Fruit fly (Drosophila melanogaster) whole organism, embryonic: ENCODE data around the gene CG14669.

Source experiments
- CG10147 ChIP-seq: fragments of 200-800 bp; sonication (Bioruptor generic); optimal IDR thresholded peaks from 2 replicates; lab custom pipeline; 2019; ENCODE audit warnings: missing biosample characterization, mild to moderate bottlenecking, missing genetic modification characterization, moderate library complexity
- CG10209 ChIP-seq: fragments of 200-800 bp; sonication (Bioruptor generic); optimal IDR thresholded peaks from 3 replicates; lab custom pipeline; 2017; ENCODE audit warnings: missing biosample characterization, mild to moderate bottlenecking, missing genetic modification characterization, missing genetic modification reagents
- CG10274 ChIP-seq: fragments of 200-800 bp; sonication (Bioruptor generic); optimal IDR thresholded peaks from 3 replicates; lab custom pipeline; 2017; ENCODE audit warnings: missing biosample characterization, mild to moderate bottlenecking, missing genetic modification characterization
- CG10366 ChIP-seq: fragments of 200-800 bp; sonication (Bioruptor generic); IDR thresholded peaks from 2 replicates; pipeline ENCODE4 v1.3.6; 2022; ENCODE audit warnings: missing biosample characterization, missing genetic modification characterization
- CG10565 ChIP-seq: fragments of 200-800 bp; sonication (Bioruptor generic); optimal IDR thresholded peaks from 3 replicates; lab custom pipeline; 2016; ENCODE audit warnings: missing biosample characterization, mild to moderate bottlenecking, missing genetic modification characterization
- CG11560 ChIP-seq: fragments of 200-800 bp; sonication (Bioruptor generic); IDR thresholded peaks from 3 replicates; pipeline ENCODE4 v1.3.6; 2022; ENCODE audit warnings: missing biosample characterization, missing genetic modification characterization
- CG13775 ChIP-seq: fragments of 200-800 bp; sonication (Bioruptor generic); optimal IDR thresholded peaks from 3 replicates; lab custom pipeline; 2017; ENCODE audit warnings: missing biosample characterization, mild to moderate bottlenecking, missing genetic modification characterization
- CG16815 ChIP-seq: fragments of 200-800 bp; sonication (Bioruptor generic); optimal IDR thresholded peaks from 3 replicates; lab custom pipeline; 2017; ENCODE audit warnings: missing biosample characterization, mild to moderate bottlenecking, missing genetic modification characterization
- CG17829 ChIP-seq: fragments of 200-800 bp; optimal IDR thresholded peaks from 2 replicates; lab custom pipeline; 2019; ENCODE audit warnings: missing biosample characterization, mild to moderate bottlenecking, missing genetic modification characterization, moderate library complexity
- CG2678 ChIP-seq: fragments of 200-800 bp; sonication (Bioruptor generic); optimal IDR thresholded peaks from 3 replicates; lab custom pipeline; 2019; ENCODE audit warnings: missing biosample characterization, mild to moderate bottlenecking, missing genetic modification characterization, moderate library complexity
- CG31441 ChIP-seq: fragments of 200-800 bp; sonication (Bioruptor generic); IDR thresholded peaks from 2 replicates; pipeline ENCODE4 v1.3.6; 2022; ENCODE audit warnings: missing biosample characterization, missing genetic modification characterization
- CG3281 ChIP-seq: fragments of 200-800 bp; sonication (Bioruptor generic); optimal IDR thresholded peaks from 3 replicates; lab custom pipeline; 2017; ENCODE audit warnings: missing biosample characterization, mild to moderate bottlenecking, missing genetic modification characterization
- CG4328 ChIP-seq: fragments of 200-800 bp; sonication (Bioruptor generic); optimal IDR thresholded peaks from 3 replicates; lab custom pipeline; 2017; ENCODE audit warnings: missing biosample characterization, missing genetic modification reagents, missing genetic modification characterization
- CG4424 ChIP-seq: fragments of 200-800 bp; sonication (Bioruptor generic); optimal IDR thresholded peaks from 3 replicates; lab custom pipeline; 2016; ENCODE audit warnings: missing biosample characterization, missing genetic modification characterization
- CG6765 ChIP-seq: fragments of 200-800 bp; sonication (Bioruptor generic); optimal IDR thresholded peaks from 3 replicates; lab custom pipeline; 2017; ENCODE audit warnings: missing biosample characterization, mild to moderate bottlenecking, missing genetic modification characterization
- CG6854 ChIP-seq: fragments of 200-800 bp; sonication (Bioruptor generic); optimal IDR thresholded peaks from 3 replicates; lab custom pipeline; 2017; ENCODE audit warnings: missing biosample characterization, mild to moderate bottlenecking, missing genetic modification characterization
- CG7556 ChIP-seq: fragments of 200-800 bp; sonication (Bioruptor generic); optimal IDR thresholded peaks from 2 replicates; lab custom pipeline; 2017; ENCODE audit warnings: missing biosample characterization, mild to moderate bottlenecking, missing genetic modification characterization
- CG9817 ChIP-seq: fragments of 200-800 bp; sonication (Bioruptor generic); optimal IDR thresholded peaks from 2 replicates; lab custom pipeline; 2018; ENCODE audit warnings: missing biosample characterization, mild to moderate bottlenecking, missing genetic modification characterization, moderate library complexity
- CoRest ChIP-seq: fragments of 200-800 bp; sonication (Bioruptor generic); optimal IDR thresholded peaks from 3 replicates; lab custom pipeline; 2018; ENCODE audit warnings: missing biosample characterization, mild to moderate bottlenecking, missing genetic modification characterization, moderate library complexity
- CrebB ChIP-seq: fragments of 200-800 bp; sonication (Bioruptor generic); optimal IDR thresholded peaks from 3 replicates; lab custom pipeline; 2018; ENCODE audit warnings: missing biosample characterization, mild to moderate bottlenecking, missing genetic modification characterization
- E2f2 ChIP-seq: fragments of 200-800 bp; sonication (Bioruptor generic); IDR thresholded peaks from 2 replicates; pipeline ENCODE4 v1.3.6; 2022; ENCODE audit warnings: missing biosample characterization, missing genetic modification characterization
- Fer2 ChIP-seq: fragments of 200-800 bp; sonication (Bioruptor generic); optimal IDR thresholded peaks from 2 replicates; lab custom pipeline; 2018; ENCODE audit warnings: missing biosample characterization, mild to moderate bottlenecking, missing genetic modification characterization, moderate library complexity
- HHEX ChIP-seq: fragments of 200-800 bp; sonication (Bioruptor generic); optimal IDR thresholded peaks from 3 replicates; lab custom pipeline; 2017; ENCODE audit warnings: missing biosample characterization, mild to moderate bottlenecking, missing genetic modification characterization, missing genetic modification reagents
- Hr3 ChIP-seq: fragments of 200-800 bp; sonication (Bioruptor generic); optimal IDR thresholded peaks from 3 replicates; lab custom pipeline; 2016; ENCODE audit warnings: missing biosample characterization, missing genetic modification characterization
- Jarid2 ChIP-seq: fragments of 200-800 bp; sonication (Bioruptor generic); optimal IDR thresholded peaks from 3 replicates; lab custom pipeline; 2017; ENCODE audit warnings: mild to moderate bottlenecking, missing biosample characterization, missing genetic modification reagents, missing genetic modification characterization
- Meics ChIP-seq: fragments of 200-800 bp; sonication (Bioruptor generic); optimal IDR thresholded peaks from 2 replicates; lab custom pipeline; 2017; ENCODE audit warnings: missing biosample characterization, mild to moderate bottlenecking, missing genetic modification characterization
- Myb ChIP-seq: fragments of 200-800 bp; sonication (Bioruptor generic); optimal IDR thresholded peaks from 2 replicates; lab custom pipeline; 2016; ENCODE audit warnings: missing biosample characterization, missing genetic modification characterization
- NK7.1 ChIP-seq: fragments of 200-800 bp; sonication (Bioruptor generic); optimal IDR thresholded peaks from 3 replicates; lab custom pipeline; 2016; ENCODE audit warnings: missing biosample characterization, missing genetic modification characterization
- Oli ChIP-seq: fragments of 200-800 bp; sonication (Bioruptor generic); optimal IDR thresholded peaks from 2 replicates; lab custom pipeline; 2018; ENCODE audit warnings: missing biosample characterization, mild to moderate bottlenecking, missing genetic modification characterization, moderate library complexity
- Poxn ChIP-seq: fragments of 200-800 bp; sonication (Bioruptor generic); IDR thresholded peaks from 2 replicates; pipeline ENCODE4 v1.3.6; 2022; ENCODE audit warnings: missing biosample characterization, missing genetic modification characterization
- Scr ChIP-seq: fragments of 200-800 bp; sonication (Bioruptor generic); IDR thresholded peaks from 2 replicates; pipeline ENCODE4 v1.3.6; 2022; ENCODE audit warnings: missing biosample characterization, missing genetic modification characterization; ENCODE audit not compliant: partially characterized antibody
- Sox102F ChIP-seq: fragments of 200-800 bp; sonication (Bioruptor generic); optimal IDR thresholded peaks from 2 replicates; lab custom pipeline; 2018; ENCODE audit warnings: missing biosample characterization, mild to moderate bottlenecking, missing genetic modification characterization, moderate library complexity
- Spps ChIP-seq: fragments of 200-800 bp; sonication (Bioruptor generic); optimal IDR thresholded peaks from 2 replicates; lab custom pipeline; 2018; ENCODE audit warnings: missing biosample characterization, mild to moderate bottlenecking, missing genetic modification characterization
- Usf ChIP-seq: fragments of 200-800 bp; sonication (Bioruptor generic); optimal IDR thresholded peaks from 2 replicates; lab custom pipeline; 2017; ENCODE audit warnings: missing genotype, missing biosample characterization, missing genetic modification characterization
- Vsx1 ChIP-seq: fragments of 200-800 bp; sonication (Bioruptor generic); optimal IDR thresholded peaks from 2 replicates; lab custom pipeline; 2017; ENCODE audit warnings: missing biosample characterization, mild to moderate bottlenecking, missing genetic modification characterization, missing genetic modification reagents
- caup ChIP-seq: fragments of 200-800 bp; sonication (Bioruptor generic); optimal IDR thresholded peaks from 3 replicates; lab custom pipeline; 2017; ENCODE audit warnings: missing biosample characterization, mild to moderate bottlenecking, missing genetic modification characterization, moderate library complexity; ENCODE audit not compliant: severe bottlenecking
- fd3F ChIP-seq: fragments of 200-800 bp; sonication (Bioruptor generic); optimal IDR thresholded peaks from 2 replicates; lab custom pipeline; 2018; ENCODE audit warnings: missing biosample characterization, mild to moderate bottlenecking, missing genetic modification characterization, moderate library complexity
- fd96Cb ChIP-seq: fragments of 200-800 bp; sonication (Bioruptor generic); optimal IDR thresholded peaks from 2 replicates; lab custom pipeline; 2018; ENCODE audit warnings: missing biosample characterization, mild to moderate bottlenecking, missing genetic modification characterization, moderate library complexity
- gsb-n ChIP-seq: fragments of 200-800 bp; sonication (Bioruptor generic); optimal IDR thresholded peaks from 3 replicates; lab custom pipeline; 2018; ENCODE audit warnings: missing biosample characterization, mild to moderate bottlenecking, missing genetic modification characterization
- ind ChIP-seq: fragments of 200-800 bp; sonication (Bioruptor generic); optimal IDR thresholded peaks from 3 replicates; lab custom pipeline; 2016; ENCODE audit warnings: missing biosample characterization, missing genetic modification characterization
- mam ChIP-seq: fragments of 200-800 bp; sonication (Bioruptor generic); optimal IDR thresholded peaks from 3 replicates; lab custom pipeline; 2016; ENCODE audit warnings: missing biosample characterization, missing genetic modification characterization
- nau ChIP-seq: fragments of 200-800 bp; sonication (Bioruptor generic); optimal IDR thresholded peaks from 3 replicates; lab custom pipeline; 2017; ENCODE audit warnings: missing biosample characterization, mild to moderate bottlenecking, missing genetic modification characterization, missing genetic modification reagents
- nerfin-2 ChIP-seq: fragments of 200-800 bp; sonication (Bioruptor generic); IDR thresholded peaks from 2 replicates; pipeline ENCODE4 v1.3.6; 2022; ENCODE audit warnings: missing biosample characterization, missing genetic modification characterization; ENCODE audit not compliant: partially characterized antibody
- peb ChIP-seq: fragments of 200-800 bp; sonication (Bioruptor generic); IDR thresholded peaks from 2 replicates; pipeline ENCODE4 v1.3.6; 2022; ENCODE audit warnings: missing biosample characterization, missing genetic modification characterization
- prd ChIP-seq, 3 experiments: fragments of >200 bp in 2 of 3; fragments of 200-800 bp in 1 of 3; sonication (Bioruptor generic) in 1 of 3; optimal IDR thresholded peaks in 2 of 3; IDR thresholded peaks in 1 of 3; 2 replicates in 2 of 3; 3 replicates in 1 of 3; pipeline versions ENCODE4 v1.3.6 to Lab custom; 2017 to 2022; ENCODE audit warnings: missing biosample characterization in 1 of 3, missing genetic modification characterization in 1 of 3
- sima ChIP-seq: fragments of 200-800 bp; sonication (Bioruptor generic); optimal IDR thresholded peaks from 2 replicates; lab custom pipeline; 2016; ENCODE audit warnings: missing biosample characterization, missing genetic modification characterization
- sisA ChIP-seq: fragments of 200-800 bp; sonication (Bioruptor generic); IDR thresholded peaks from 2 replicates; pipeline ENCODE4 v1.3.6; 2022; ENCODE audit warnings: missing biosample characterization, missing genetic modification characterization
- zf30C ChIP-seq: fragments of 200-800 bp; sonication (Bioruptor generic); optimal IDR thresholded peaks from 3 replicates; lab custom pipeline; 2018; ENCODE audit warnings: missing biosample characterization, mild to moderate bottlenecking, missing genetic modification characterization
- zfh2 ChIP-seq: fragments of 200-800 bp; sonication (Bioruptor generic); optimal IDR thresholded peaks from 2 replicates; lab custom pipeline; 2016; ENCODE audit warnings: missing biosample characterization, missing genetic modification characterization

CG14669 gene

dm6 chr3R:5412987-5413386 is 1.3 kb upstream of the CG14669 start:
- TF ChIP-seq zf30C (GFP tag; lab: Kevin White, UChicago), result peak; percentile 14
- no peak for TF ChIP-seq prd (optimal IDR thresholded peaks at IDR 0.05; lab: Kevin White, UChicago)
- TF ChIP-seq prd (GFP tag; IDR thresholded peaks at IDR 0.05; lab: Robert Waterston, UW), result peak; percentile 51; the same call in 2 of the 3 replicates
- no peak for TF ChIP-seq nerfin-2 (GFP tag; lab: Robert Waterston, UW)
- peak; percentile 23 for TF ChIP-seq CG16815
- TF ChIP-seq CG4424 (GFP tag; lab: Kevin White, UChicago), result peak; percentile 29
- no peak for TF ChIP-seq Poxn
- TF ChIP-seq Sox102F, result peak; percentile 54
- TF ChIP-seq CG10209 (GFP tag; lab: Kevin White, UChicago), result peak; percentile 56
- no peak for TF ChIP-seq Scr
- TF ChIP-seq Vsx1, result no peak
- TF ChIP-seq Myb (GFP tag; lab: Kevin White, UChicago), result no peak
- TF ChIP-seq CG6765, result peak; percentile 45
- no peak for TF ChIP-seq gsb-n (tag; lab: Kevin White, UChicago)
- peak; percentile 20 for TF ChIP-seq zfh2
- TF ChIP-seq CG9817 (tag; lab: Kevin White, UChicago), result peak; percentile 8
- no peak for TF ChIP-seq NK7.1 (GFP tag; lab: Kevin White, UChicago)
- TF ChIP-seq peb (GFP tag; lab: Robert Waterston, UW), result no peak
- TF ChIP-seq sisA (GFP tag; lab: Robert Waterston, UW), result peak; percentile 11; the same call in 1 of the 2 replicates
- 0 out of 3 replicates have a peak, but pooled peaks have one; percentile 21 for TF ChIP-seq CG11560 (tag; lab: Robert Waterston, UW)
- TF ChIP-seq nau (GFP tag; lab: Kevin White, UChicago), result no peak
- peak; percentile 46 for TF ChIP-seq Oli (tag; lab: Kevin White, UChicago)
- peak; percentile 75 for TF ChIP-seq CG7556
- TF ChIP-seq Jarid2 (GFP tag; lab: Kevin White, UChicago), result no peak
- TF ChIP-seq CrebB (tag; lab: Kevin White, UChicago), result no peak
- peak; percentile 54 for TF ChIP-seq CG13775
- peak; percentile 37 for TF ChIP-seq CG10147 (GFP tag; lab: Kevin White, UChicago)
- TF ChIP-seq HHEX (GFP tag; lab: Kevin White, UChicago), result peak; percentile 47
- peak; percentile 64 for TF ChIP-seq Meics (GFP tag; lab: Kevin White, UChicago)
- peak; percentile 33 for TF ChIP-seq fd96Cb (tag; lab: Kevin White, UChicago)
- peak; percentile 31 for TF ChIP-seq caup (GFP tag; lab: Kevin White, UChicago)
- peak; percentile 51 for TF ChIP-seq CG31441 (GFP tag; lab: Robert Waterston, UW)
- no peak for TF ChIP-seq E2f2 (GFP tag; lab: Robert Waterston, UW)
- TF ChIP-seq CG2678 (tag; lab: Kevin White, UChicago), result peak; percentile 78
- no peak for TF ChIP-seq CG10565 (GFP tag; lab: Kevin White, UChicago)
- peak; percentile 20 for TF ChIP-seq Hr3 (GFP tag; lab: Kevin White, UChicago)
- no peak for TF ChIP-seq Usf (GFP tag; lab: Kevin White, UChicago)
- no peak for TF ChIP-seq Spps (tag; lab: Kevin White, UChicago)
- peak; percentile 44 for TF ChIP-seq CG17829 (tag; lab: Kevin White, UChicago)
- TF ChIP-seq sima (GFP tag; lab: Kevin White, UChicago), result no peak
- peak; percentile 58 for TF ChIP-seq CoRest
- peak; percentile 26 for TF ChIP-seq CG4328 (GFP tag; lab: Kevin White, UChicago)
- peak; percentile 61 for TF ChIP-seq CG3281
- TF ChIP-seq CG10274, result no peak
- TF ChIP-seq mam (GFP tag; lab: Kevin White, UChicago), result peak; percentile 6
- peak; percentile 15 for TF ChIP-seq Fer2 (tag; lab: Kevin White, UChicago)
- peak; percentile 25 for TF ChIP-seq fd3F (GFP tag; lab: Kevin White, UChicago)
- peak; percentile 23 for TF ChIP-seq ind (GFP tag; lab: Kevin White, UChicago)
- TF ChIP-seq CG10366 (GFP tag; lab: Robert Waterston, UW), result peak; percentile 16; the same call in 1 of the 2 replicates
- peak; percentile 19 for TF ChIP-seq CG6854
